Worm (Caenorhabditis elegans): Measurements from ENCODE around the gene acs-5.

acs-5 gene

ce11 chrIII:13542458-13542857, 876 bp downstream of the acs-5 start (continued):
- TF ChIP-seq cey-2 (tag; optimal IDR thresholded peaks at IDR 0.05; ENCODE audit: borderline replicate concordance, insufficient read depth): no peak
- no peak for TF ChIP-seq saeg-2 (GFP tag; IDR thresholded peaks at IDR 0.05)
- no peak for TF ChIP-seq Y105C5A.15 (GFP tag; IDR thresholded peaks at IDR 0.05)
- TF ChIP-seq dmd-9 (GFP tag; IDR thresholded peaks at IDR 0.05): no peak
- no peak for TF ChIP-seq F10B5.3 (tag; optimal IDR thresholded peaks at IDR 0.05)
- TF ChIP-seq nhr-48 (tag; optimal IDR thresholded peaks at IDR 0.05): peak; percentile 17
- TF ChIP-seq zip-2 (tag; optimal IDR thresholded peaks at IDR 0.05): no peak
- TF ChIP-seq aly-2 (tag; optimal IDR thresholded peaks at IDR 0.05): no peak
- no peak for TF ChIP-seq nhr-11 (tag; optimal IDR thresholded peaks at IDR 0.05)
- TF ChIP-seq lin-1 (GFP tag; IDR thresholded peaks at IDR 0.05): no peak
- TF ChIP-seq ceh-20 (GFP tag; IDR thresholded peaks at IDR 0.05): no peak; the same call in 1 of the 2 replicates

- TF ChIP-seq set-16 (GFP tag; IDR thresholded peaks at IDR 0.05) (peak; percentile 50), madf-5 (GFP tag; IDR thresholded peaks at IDR 0.05) (no peak; a peak in 1 of 4 replicates)
Measured at ce11 chrIII:13540791-13541190, 2.5 kb downstream of the acs-5 start.

DNA sequence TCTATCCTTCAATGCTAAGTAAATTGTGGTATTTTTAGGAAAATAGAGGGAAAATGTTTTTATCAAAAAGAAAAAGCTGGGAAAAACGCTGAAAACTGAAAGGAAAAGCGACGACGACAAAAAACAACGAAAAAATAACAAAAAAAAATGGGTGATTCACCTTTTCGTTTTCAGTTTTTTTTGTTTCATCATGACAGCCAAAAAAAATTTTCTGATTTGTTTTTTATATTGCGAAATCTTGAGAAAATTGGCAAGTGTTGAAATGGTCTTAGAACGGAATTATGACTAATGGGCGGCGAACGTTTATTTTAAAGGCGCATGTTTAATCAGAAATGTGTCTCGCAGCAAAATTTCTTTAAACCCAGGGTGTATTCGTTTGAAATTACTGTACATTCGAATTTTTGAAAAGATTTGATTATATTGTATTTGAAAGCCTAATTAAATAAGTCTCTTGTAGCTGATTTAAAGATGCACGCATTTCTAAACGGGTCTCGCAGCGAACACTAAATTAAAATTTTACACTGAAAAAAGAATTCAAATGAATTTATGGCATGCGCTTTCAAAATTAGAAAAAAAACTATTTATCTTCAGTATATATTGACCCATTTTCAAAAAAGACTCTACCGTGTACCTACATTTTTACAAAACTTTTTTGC, 7.5 kb downstream of the acs-5 start:
- TF ChIP-seq F49E8.2 (tag; optimal IDR thresholded peaks at IDR 0.05; ENCODE audit: borderline replicate concordance) (no peak), nhr-237 (tag; optimal IDR thresholded peaks at IDR 0.05) (no peak), nhr-111 (GFP tag; optimal IDR thresholded peaks at IDR 0.05) (no peak), tra-1 (GFP tag; IDR thresholded peaks at IDR 0.05) (no peak), aha-1 (tag) (peak; percentile 96)

DNA sequence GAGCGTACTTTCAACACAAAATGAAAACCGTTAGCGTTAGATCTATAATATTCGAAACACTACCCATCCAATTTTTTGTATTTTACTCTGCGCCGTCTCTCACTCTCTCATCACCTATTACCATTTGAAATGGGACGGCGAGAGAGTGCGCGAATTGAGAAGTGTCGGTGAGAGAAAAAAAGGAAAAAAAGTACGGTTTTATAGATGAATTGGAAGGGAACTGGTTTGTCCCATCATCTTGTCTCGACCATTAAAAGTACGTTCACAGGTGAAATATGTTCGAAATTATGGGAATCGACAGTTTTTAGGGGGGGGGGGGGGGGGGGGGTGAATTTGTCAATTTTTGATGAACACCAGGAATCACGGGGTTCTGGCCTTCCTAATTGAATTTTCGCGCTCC, 8.6 kb downstream of the acs-5 start:
- TF ChIP-seq snpc-1.2 (GFP tag; IDR thresholded peaks at IDR 0.05) (no peak), aha-1 (tag) (no peak), lin-38 (GFP tag; IDR thresholded peaks at IDR 0.05) (peak; percentile 41), zip-11 (GFP tag; IDR thresholded peaks at IDR 0.05) (no peak), mes-2 (tag; optimal IDR thresholded peaks at IDR 0.05; ENCODE audit: poor library complexity, severe bottlenecking) (peak; percentile 21), nhr-10 (tag; optimal IDR thresholded peaks at IDR 0.05) (no peak), pqm-1 (tag; optimal IDR thresholded peaks at IDR 0.05) (no peak), nhr-11 (tag; optimal IDR thresholded peaks at IDR 0.05) (no peak), unc-62 (GFP tag; optimal IDR thresholded peaks at IDR 0.05 in 1 of 2) (peak in 1 of 2 experiments; percentile 18), unc-62 (tag; optimal IDR thresholded peaks at IDR 0.05) (no peak), set-16 (GFP tag; IDR thresholded peaks at IDR 0.05) (0 out of 2 replicates have a peak, but pooled peaks have one; percentile 9), hlh-11 (tag; optimal IDR thresholded peaks at IDR 0.05) (peak; percentile 2), nhr-28 (tag; optimal IDR thresholded peaks at IDR 0.05) (peak; percentile 6), nhr-102 (tag; optimal IDR thresholded peaks at IDR 0.05) (no peak), mdt-29 (GFP tag; IDR thresholded peaks at IDR 0.05) (no peak), F26F4.8 (GFP tag; conservative IDR thresholded peaks at IDR 0.05) (no peak), nhr-25 (tag; optimal IDR thresholded peaks at IDR 0.05; ENCODE audit: borderline replicate concordance, insufficient read depth) (no peak)

DNA sequence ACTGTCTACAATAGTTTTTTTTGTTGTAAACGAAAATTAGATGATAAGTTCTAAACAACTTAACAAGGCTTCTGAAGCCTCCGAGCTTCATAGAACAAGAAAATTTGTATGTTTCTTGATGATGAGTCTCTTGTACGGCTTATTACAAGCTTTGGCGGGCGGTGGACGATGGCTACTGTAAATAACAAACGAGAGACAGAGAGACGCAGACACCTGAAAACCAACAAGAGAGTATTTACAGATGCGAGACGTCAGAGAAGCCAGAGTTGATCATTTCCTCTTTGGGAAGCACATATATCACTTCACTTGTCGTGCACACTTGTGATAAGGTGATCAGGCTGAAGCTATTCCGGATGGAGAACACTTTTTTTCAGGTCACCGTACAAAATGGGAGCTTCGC, 12.5 kb downstream of the acs-5 start:
- TF ChIP-seq dve-1 (tag; optimal IDR thresholded peaks at IDR 0.05; ENCODE audit: insufficient read depth) (peak; percentile 3), unc-130 (GFP tag; optimal IDR thresholded peaks at IDR 0.05) (no peak), nhr-111 (GFP tag; optimal IDR thresholded peaks at IDR 0.05) (no peak), attf-4 (tag; optimal IDR thresholded peaks at IDR 0.05) (no peak), aha-1 (tag) (peak; percentile 68), nhr-48 (tag; optimal IDR thresholded peaks at IDR 0.05) (no peak), daf-16 (GFP tag; optimal IDR thresholded peaks at IDR 0.05) (no peak), daf-16 (tag; optimal IDR thresholded peaks at IDR 0.05) (peak; percentile 37)

All from whole organism, L4 larva.